Worm (Caenorhabditis elegans): ENCODE data around the gene spp-21.
A peak's percentile ranks its signal among the peaks of the same experiment; 100 is the strongest.

spp-21 gene

ce11 chrX:11523704-11524103, 33.8 kb downstream of the spp-21 start:
- TF ChIP-seq elt-1 (tag; optimal IDR thresholded peaks at IDR 0.05) (no peak), peb-1 (tag; optimal IDR thresholded peaks at IDR 0.05) (no peak), skn-1 (tag; optimal IDR thresholded peaks at IDR 0.05) (no peak), unc-62 (GFP tag; optimal IDR thresholded peaks at IDR 0.05) (no peak), C34F6.9 (tag; optimal IDR thresholded peaks at IDR 0.05) (no peak), gmeb-1 (tag; optimal IDR thresholded peaks at IDR 0.05) (no peak), unc-39 (tag; optimal IDR thresholded peaks at IDR 0.05) (no peak), crh-2 (tag; optimal IDR thresholded peaks at IDR 0.05) (no peak), mbf-1 (tag; optimal IDR thresholded peaks at IDR 0.05) (no peak), fos-1 (tag; optimal IDR thresholded peaks at IDR 0.05) (no peak), ama-1 (optimal IDR thresholded peaks at IDR 0.05) (no peak), ceh-16 (tag; optimal IDR thresholded peaks at IDR 0.05) (no peak), blmp-1 (tag; optimal IDR thresholded peaks at IDR 0.05; ENCODE audit: insufficient read depth) (no peak), egl-27 (tag; optimal IDR thresholded peaks at IDR 0.05) (no peak), lin-39 (tag; optimal IDR thresholded peaks at IDR 0.05) (no peak), ztf-4 (tag; optimal IDR thresholded peaks at IDR 0.05) (no peak), Y55F3AM.14 (GFP tag; optimal IDR thresholded peaks at IDR 0.05) (no peak), aly-2 (tag; optimal IDR thresholded peaks at IDR 0.05) (no peak), mab-5 (tag; optimal IDR thresholded peaks at IDR 0.05) (no peak), nhr-12 (tag; optimal IDR thresholded peaks at IDR 0.05) (no peak)

ce11 chrX:11533543-11534003, 43.6 kb downstream of the spp-21 start, which contains the start of gene C35C5.8:
TSS of gene C35C5.8 (plus strand) at chrX:11533593.
- TF ChIP-seq crh-2 (tag; optimal IDR thresholded peaks at IDR 0.05): peak; percentile 12
- no peak for TF ChIP-seq ztf-11 (tag; optimal IDR thresholded peaks at IDR 0.05)
- TF ChIP-seq blmp-1 (tag; optimal IDR thresholded peaks at IDR 0.05; ENCODE audit: insufficient read depth): peak; percentile 25
- TF ChIP-seq sma-3 (GFP tag; optimal IDR thresholded peaks at IDR 0.05): peak; percentile 24
- no peak for TF ChIP-seq ceh-16 (tag; optimal IDR thresholded peaks at IDR 0.05)
- peak; percentile 73 for TF ChIP-seq sma-9 (GFP tag; optimal IDR thresholded peaks at IDR 0.05)
- no peak for TF ChIP-seq sma-9 (tag; optimal IDR thresholded peaks at IDR 0.05)
- TF ChIP-seq nhr-21 (tag; optimal IDR thresholded peaks at IDR 0.05): peak; percentile 56

ce11 chrX:11534443-11534842, 44.5 kb downstream of the spp-21 start:
- TF ChIP-seq sma-9 (GFP tag; optimal IDR thresholded peaks at IDR 0.05) (peak; percentile 58), sma-9 (tag; optimal IDR thresholded peaks at IDR 0.05) (no peak), lin-13 (GFP tag; optimal IDR thresholded peaks at IDR 0.05) (no peak), R02D3.7 (tag; optimal IDR thresholded peaks at IDR 0.05) (no peak), unc-39 (tag; optimal IDR thresholded peaks at IDR 0.05) (no peak), nhr-21 (tag; optimal IDR thresholded peaks at IDR 0.05) (peak; percentile 50), C34F6.9 (tag; optimal IDR thresholded peaks at IDR 0.05) (no peak), nhr-25 (tag; optimal IDR thresholded peaks at IDR 0.05) (peak; percentile 50), elt-1 (tag; optimal IDR thresholded peaks at IDR 0.05) (no peak), ceh-82 (tag; optimal IDR thresholded peaks at IDR 0.05) (no peak), nhr-23 (tag; optimal IDR thresholded peaks at IDR 0.05) (no peak), nhr-10 (tag; optimal IDR thresholded peaks at IDR 0.05) (no peak), Y55F3AM.14 (GFP tag; optimal IDR thresholded peaks at IDR 0.05) (no peak), blmp-1 (tag; optimal IDR thresholded peaks at IDR 0.05; ENCODE audit: insufficient read depth) (peak; percentile 15), mdl-1 (tag; optimal IDR thresholded peaks at IDR 0.05) (no peak), mbf-1 (tag; optimal IDR thresholded peaks at IDR 0.05) (no peak)

- TF ChIP-seq nhr-21 (tag; optimal IDR thresholded peaks at IDR 0.05) (peak; percentile 2), dmd-4 (tag; optimal IDR thresholded peaks at IDR 0.05) (no peak), nhr-129 (tag; optimal IDR thresholded peaks at IDR 0.05) (peak; percentile 1), nhr-25 (tag; optimal IDR thresholded peaks at IDR 0.05) (peak; percentile 34), sma-3 (GFP tag; optimal IDR thresholded peaks at IDR 0.05) (peak; percentile 43)
These were observed 46.5 kb downstream of the spp-21 start, which contains the start of gene C35C5.9 for ce11 chrX:11536408-11536807. TSS of gene C35C5.9 (plus strand) at chrX:11536568.

ce11 chrX:11537240-11537764, 47.4 kb downstream of the spp-21 start, which contains the start of gene gcp-2.2:
TSS of gene gcp-2.2 (plus strand) at chrX:11537714.
- TF ChIP-seq zag-1 (tag; optimal IDR thresholded peaks at IDR 0.05) (no peak), R02D3.7 (tag; optimal IDR thresholded peaks at IDR 0.05) (no peak), crh-2 (tag; optimal IDR thresholded peaks at IDR 0.05) (no peak), F13H6.1 (tag; optimal IDR thresholded peaks at IDR 0.05) (no peak), ceh-16 (tag; optimal IDR thresholded peaks at IDR 0.05) (no peak)
